Worm (Caenorhabditis elegans) whole organism, young adult: ENCODE measurements around the gene ZK354.7.

ENCODE experiments used
- B0035.1 ChIP-seq: sonication (generic microtip); optimal IDR thresholded peaks from 2 replicates; lab custom pipeline; 2016; ENCODE audit warnings: missing genetic modification characterization, mild to moderate bottlenecking, missing compliant biosample characterization, missing genotype, missing genetic modification reagents
- D2030.7 ChIP-seq: fragments of 200-800 bp; sonication (Bioruptor generic); IDR thresholded peaks from 2 replicates; pipeline ENCODE4 v1.3.6; 2022; ENCODE audit warnings: missing genetic modification reagents, missing genetic modification characterization, missing compliant biosample characterization
- F23B12.7 ChIP-seq: sonication (generic microtip); optimal IDR thresholded peaks from 2 replicates; lab custom pipeline; 2017; ENCODE audit warnings: missing genetic modification characterization, mild to moderate bottlenecking, missing compliant biosample characterization, antibody characterized with exemption, moderate library complexity; ENCODE audit not compliant: insufficient read depth
- F52B5.7 ChIP-seq: sonication (generic microtip); optimal IDR thresholded peaks from 2 replicates; lab custom pipeline; 2016; ENCODE audit warnings: mild to moderate bottlenecking, missing genetic modification characterization, missing compliant biosample characterization
- F57C9.4 ChIP-seq: sonication (generic microtip); optimal IDR thresholded peaks from 2 replicates; lab custom pipeline; 2017; ENCODE audit warnings: mild to moderate bottlenecking, missing genetic modification characterization, missing compliant biosample characterization
- K12H6.12 ChIP-seq: fragments of 200-800 bp; sonication (Bioruptor generic); optimal IDR thresholded peaks from 2 replicates; lab custom pipeline; 2018; ENCODE audit warnings: mild to moderate bottlenecking, missing genetic modification characterization, missing compliant biosample characterization
- T26A5.8 ChIP-seq: sonication (generic microtip); optimal IDR thresholded peaks from 2 replicates; lab custom pipeline; 2016; ENCODE audit warnings: missing genetic modification characterization, missing compliant biosample characterization
- Y53F4B.3 ChIP-seq: fragments of 200-800 bp; sonication (Bioruptor generic); IDR thresholded peaks from 2 replicates; pipeline ENCODE4 v1.3.6; 2022; ENCODE audit warnings: missing genetic modification reagents, missing genetic modification characterization, missing compliant biosample characterization
- Y95B8A.8 ChIP-seq: fragments of 200-800 bp; sonication (Bioruptor generic); IDR thresholded peaks from 2 replicates; pipeline ENCODE4 v1.3.6; 2022; ENCODE audit warnings: missing genetic modification reagents, missing genetic modification characterization, missing compliant biosample characterization
- aptf-2 ChIP-seq: fragments of 200-800 bp; sonication (Bioruptor generic); conservative IDR thresholded peaks from 2 replicates; pipeline ENCODE4 v1.3.6; 2022; ENCODE audit warnings: missing genetic modification reagents, missing genetic modification characterization, missing compliant biosample characterization
- attf-3 ChIP-seq: fragments of 200-800 bp; sonication (Bioruptor generic); conservative IDR thresholded peaks from 2 replicates; pipeline ENCODE4 v1.3.6; 2022; ENCODE audit warnings: missing genetic modification reagents, missing genetic modification characterization, missing compliant biosample characterization
- ccch-3 ChIP-seq: fragments of 200-800 bp; sonication (Bioruptor generic); optimal IDR thresholded peaks from 2 replicates; lab custom pipeline; 2018; ENCODE audit warnings: mild to moderate bottlenecking, missing genetic modification characterization, missing compliant biosample characterization
- cebp-1 ChIP-seq, 2 experiments: fragments of 200-800 bp in 1 of 2; sonication (Bioruptor generic) in 1 of 2; sonication (generic microtip) in 1 of 2; IDR thresholded peaks in 1 of 2; optimal IDR thresholded peaks in 1 of 2; 2 replicates each; pipeline versions ENCODE4 v1.3.6 to Lab custom; 2017 to 2022; ENCODE audit warnings: missing compliant biosample characterization in 2 of 2, missing genetic modification characterization in 2 of 2, mild to moderate bottlenecking in 1 of 2, missing genetic modification reagents in 1 of 2, moderate library complexity in 1 of 2
- ceh-58 ChIP-seq: fragments of 200-800 bp; sonication (Bioruptor generic); IDR thresholded peaks from 2 replicates; pipeline ENCODE4 v1.3.6; 2022; ENCODE audit warnings: missing genetic modification characterization, missing compliant biosample characterization
- die-1 ChIP-seq: sonication (generic microtip); optimal IDR thresholded peaks from 2 replicates; lab custom pipeline; 2016; ENCODE audit warnings: missing genotype, mild to moderate bottlenecking, missing genetic modification characterization, missing compliant biosample characterization
- ekl-4 ChIP-seq: fragments of 200-800 bp; sonication (Bioruptor generic); IDR thresholded peaks from 2 replicates; pipeline ENCODE4 v1.3.6; 2022; ENCODE audit warnings: missing genetic modification reagents, missing genetic modification characterization, missing compliant biosample characterization
- ets-4 ChIP-seq: fragments of 200-800 bp; sonication (Bioruptor generic); optimal IDR thresholded peaks from 2 replicates; lab custom pipeline; 2018; ENCODE audit warnings: mild to moderate bottlenecking, missing genetic modification characterization, missing compliant biosample characterization
- gei-17 ChIP-seq: fragments of 200-800 bp; sonication (Bioruptor generic); optimal IDR thresholded peaks from 2 replicates; lab custom pipeline; 2018; ENCODE audit warnings: mild to moderate bottlenecking, missing genetic modification characterization, missing compliant biosample characterization
- lin-35 ChIP-seq, 3 experiments: fragments of 150-350 bp in 2 of 3; sonication (generic microtip) in 1 of 3; optimal IDR thresholded peaks; 2 replicates each; lab custom pipeline; 2014 to 2018; ENCODE audit warnings: missing biosample characterization in 3 of 3, missing genetic modification characterization in 3 of 3, missing genetic modification reagents in 3 of 3
- lin-54 ChIP-seq: fragments of 200-800 bp; sonication (Bioruptor generic); optimal IDR thresholded peaks from 2 replicates; lab custom pipeline; 2018; ENCODE audit warnings: mild to moderate bottlenecking, missing genetic modification characterization, missing compliant biosample characterization
- lsy-27 ChIP-seq: sonication (generic microtip); optimal IDR thresholded peaks from 2 replicates; lab custom pipeline; 2017; ENCODE audit warnings: missing genetic modification characterization, mild to moderate bottlenecking, missing compliant biosample characterization, antibody characterized with exemption, missing genotype, borderline replicate concordance; ENCODE audit not compliant: insufficient read depth
- madf-10 ChIP-seq: sonication (generic microtip); optimal IDR thresholded peaks from 2 replicates; lab custom pipeline; 2016; ENCODE audit warnings: mild to moderate bottlenecking, missing genetic modification characterization, missing compliant biosample characterization
- mel-28 ChIP-seq: sonication (generic microtip); optimal IDR thresholded peaks from 2 replicates; lab custom pipeline; 2016; ENCODE audit warnings: borderline replicate concordance, mild to moderate bottlenecking, missing genetic modification characterization, missing compliant biosample characterization
- mxl-1 ChIP-seq: sonication (generic microtip); optimal IDR thresholded peaks from 2 replicates; lab custom pipeline; 2016; ENCODE audit warnings: missing genetic modification characterization, missing compliant biosample characterization
- nfyb-1 ChIP-seq: fragments of 200-800 bp; sonication (Bioruptor generic); IDR thresholded peaks from 2 replicates; pipeline ENCODE4 v1.3.6; 2022; ENCODE audit warnings: missing genetic modification reagents, missing genetic modification characterization, missing compliant biosample characterization
- nhr-179 ChIP-seq: sonication (generic microtip); optimal IDR thresholded peaks from 2 replicates; lab custom pipeline; 2016; ENCODE audit warnings: mild to moderate bottlenecking, missing genetic modification characterization, missing compliant biosample characterization
- nhr-27 ChIP-seq: fragments of 200-800 bp; sonication (Bioruptor generic); optimal IDR thresholded peaks from 2 replicates; lab custom pipeline; 2018; ENCODE audit warnings: mild to moderate bottlenecking, missing genetic modification characterization, moderate library complexity, missing compliant biosample characterization
- nhr-80 ChIP-seq: sonication (generic microtip); optimal IDR thresholded peaks from 2 replicates; lab custom pipeline; 2016; ENCODE audit warnings: missing genetic modification characterization, missing compliant biosample characterization
- nhr-90 ChIP-seq: sonication (generic microtip); optimal IDR thresholded peaks from 2 replicates; lab custom pipeline; 2016; ENCODE audit warnings: missing genotype, mild to moderate bottlenecking, missing genetic modification characterization, missing compliant biosample characterization
- pbrm-1 ChIP-seq: fragments of 200-800 bp; sonication (Bioruptor generic); IDR thresholded peaks from 2 replicates; pipeline ENCODE4 v1.3.6; 2022; ENCODE audit warnings: missing genetic modification reagents, missing genetic modification characterization, missing compliant biosample characterization
- rcor-1 ChIP-seq: fragments of 200-800 bp; sonication (Bioruptor generic); IDR thresholded peaks from 2 replicates; pipeline ENCODE4 v1.3.6; 2022; ENCODE audit warnings: missing genetic modification reagents, missing genetic modification characterization, missing compliant biosample characterization
- rpc-1 ChIP-seq, 2 experiments: fragments of 150-350 bp in 1 of 2; sonication (generic microtip) in 1 of 2; optimal IDR thresholded peaks; 2 replicates each; lab custom pipeline; 2014 to 2018; ENCODE audit warnings: missing biosample characterization in 1 of 2, missing genetic modification characterization in 1 of 2, missing genetic modification reagents in 1 of 2, missing genotype in 1 of 2
- sdz-38 ChIP-seq: sonication (generic microtip); optimal IDR thresholded peaks from 2 replicates; lab custom pipeline; 2016; ENCODE audit warnings: missing genotype, missing genetic modification characterization, missing compliant biosample characterization
- snpc-1.1 ChIP-seq: sonication (generic microtip); optimal IDR thresholded peaks from 2 replicates; lab custom pipeline; 2017; ENCODE audit warnings: missing genetic modification characterization, mild to moderate bottlenecking, missing compliant biosample characterization, antibody characterized with exemption, moderate library complexity, missing genotype, missing genetic modification reagents; ENCODE audit not compliant: insufficient read depth
- snpc-3.4 ChIP-seq: sonication (generic microtip); optimal IDR thresholded peaks from 2 replicates; lab custom pipeline; 2017; ENCODE audit warnings: missing genetic modification characterization, mild to moderate bottlenecking, missing compliant biosample characterization, antibody characterized with exemption, moderate library complexity, missing genotype, missing genetic modification reagents
- snpc-4 ChIP-seq, 5 experiments: fragments of 150-350 bp in 1 of 5; sonication (generic microtip) in 4 of 5; optimal IDR thresholded peaks; 2 replicates each; lab custom pipeline; 2014 to 2018; ENCODE audit warnings: missing genetic modification characterization in 5 of 5, missing biosample characterization in 3 of 5, antibody characterized with exemption in 2 of 5, mild to moderate bottlenecking in 2 of 5, missing compliant biosample characterization in 2 of 5, missing genotype in 2 of 5, moderate library complexity in 2 of 5, missing genetic modification reagents in 1 of 5
- tbx-9 ChIP-seq: sonication (generic microtip); optimal IDR thresholded peaks from 2 replicates; lab custom pipeline; 2016; ENCODE audit warnings: borderline replicate concordance, missing genetic modification characterization, inconsistent platforms, missing compliant biosample characterization
- zfh-2 ChIP-seq: fragments of 200-800 bp; sonication (Bioruptor generic); conservative IDR thresholded peaks from 2 replicates; pipeline ENCODE4 v1.3.6; 2022; ENCODE audit warnings: missing genetic modification reagents, missing genetic modification characterization, missing compliant biosample characterization
- ztf-18 ChIP-seq: sonication (generic microtip); optimal IDR thresholded peaks from 2 replicates; lab custom pipeline; 2016; ENCODE audit warnings: missing genotype, mild to moderate bottlenecking, missing genetic modification characterization, missing compliant biosample characterization
- ztf-28 ChIP-seq: fragments of 200-800 bp; sonication (Bioruptor generic); IDR thresholded peaks from 2 replicates; pipeline ENCODE4 v1.3.6; 2022; ENCODE audit warnings: missing genetic modification reagents, missing genetic modification characterization, missing compliant biosample characterization
- ztf-3 ChIP-seq: fragments of 200-800 bp; sonication (Bioruptor generic); optimal IDR thresholded peaks from 2 replicates; lab custom pipeline; 2018; ENCODE audit warnings: mild to moderate bottlenecking, missing genetic modification characterization, missing compliant biosample characterization
- ztf-6 ChIP-seq: fragments of 200-800 bp; sonication (Bioruptor generic); IDR thresholded peaks from 2 replicates; pipeline ENCODE4 v1.3.6; 2022; ENCODE audit warnings: missing genetic modification reagents, missing genetic modification characterization, missing compliant biosample characterization

ZK354.7 gene

DNA sequence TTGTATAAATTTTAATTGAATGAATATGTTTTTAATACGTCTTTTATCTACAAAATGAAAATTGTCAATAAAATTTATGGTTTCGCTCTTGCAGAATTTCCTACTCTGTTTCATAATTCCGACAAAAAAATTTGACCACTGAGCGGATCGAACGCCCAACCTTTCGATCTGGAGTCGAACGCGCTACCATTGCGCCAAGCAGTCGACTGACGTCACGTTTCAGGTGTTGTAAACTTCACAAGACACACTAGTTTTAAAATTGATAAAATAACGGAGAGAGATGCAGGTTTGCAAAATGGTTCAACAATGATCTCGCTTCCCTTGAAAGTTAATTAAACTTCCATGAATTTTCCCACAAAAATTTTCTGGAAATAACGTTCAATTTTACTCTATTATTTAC lies 41.2 kb upstream of the ZK354.7 start (continued):
- TF ChIP-seq Y95B8A.8 (GFP tag; lab: Robert Waterston, UW): 0 out of 2 replicates have a peak, but pooled peaks have one; percentile 24
- TF ChIP-seq lin-54 (GFP tag; lab: Kevin White, UChicago): peak; percentile 41
- TF ChIP-seq nhr-27 (tag; lab: Kevin White, UChicago): no peak
- no peak for TF ChIP-seq snpc-3.4 (tag; lab: Kevin White, UChicago)
- no peak for TF ChIP-seq T26A5.8 (tag; lab: Kevin White, UChicago)
- no peak for TF ChIP-seq B0035.1 (tag; lab: Kevin White, UChicago)
- peak; percentile 30 for TF ChIP-seq ztf-18 (tag; lab: Kevin White, UChicago)
- no peak for TF ChIP-seq gei-17
- TF ChIP-seq die-1 (tag; lab: Kevin White, UChicago): peak; percentile 47
- TF ChIP-seq rpc-1 (optimal IDR thresholded peaks at IDR 0.05; lab: Kevin White, UChicago): peak; percentile 55
- peak; percentile 79 for TF ChIP-seq rpc-1 (tag; optimal IDR thresholded peaks at IDR 0.05; lab: Kevin White, UChicago)
- TF ChIP-seq F52B5.7 (tag; lab: Kevin White, UChicago): no peak
- TF ChIP-seq madf-10 (tag; lab: Kevin White, UChicago): no peak
- no peak for TF ChIP-seq zfh-2 (GFP tag; lab: Robert Waterston, UW)
- TF ChIP-seq mel-28: no peak
- TF ChIP-seq nfyb-1 (GFP tag; lab: Robert Waterston, UW): 0 out of 2 replicates have a peak, but pooled peaks have one; percentile 36
- peak; percentile 45 for TF ChIP-seq F23B12.7 (tag; lab: Kevin White, UChicago)
- TF ChIP-seq snpc-1.1 (tag; lab: Kevin White, UChicago): peak; percentile 87
- TF ChIP-seq nhr-179 (tag; lab: Kevin White, UChicago): no peak
- TF ChIP-seq aptf-2: no peak
- no peak for TF ChIP-seq ets-4 (GFP tag; lab: Kevin White, UChicago)
- TF ChIP-seq cebp-1 (GFP tag; IDR thresholded peaks at IDR 0.05; lab: Robert Waterston, UW): no peak
- TF ChIP-seq cebp-1 (tag; optimal IDR thresholded peaks at IDR 0.05; lab: Kevin White, UChicago): no peak
- no peak for TF ChIP-seq ztf-28 (GFP tag; lab: Robert Waterston, UW)
- TF ChIP-seq mxl-1 (tag; lab: Kevin White, UChicago): no peak
- TF ChIP-seq sdz-38 (tag; lab: Kevin White, UChicago): no peak
- TF ChIP-seq ccch-3: no peak
- peak; percentile 83 for TF ChIP-seq snpc-4 (GFP tag; optimal IDR thresholded peaks at IDR 0.05; lab: Kevin White, UChicago)
- peak; percentile 71 to 93 (median 90) for TF ChIP-seq snpc-4 (tag; optimal IDR thresholded peaks at IDR 0.05; lab: Kevin White, UChicago)
- no peak for TF ChIP-seq K12H6.12 (tag; lab: Kevin White, UChicago)
- TF ChIP-seq nhr-90 (tag; lab: Kevin White, UChicago): peak; percentile 4
- TF ChIP-seq lsy-27 (tag; lab: Kevin White, UChicago): no peak
- TF ChIP-seq rcor-1: no peak
- TF ChIP-seq Y53F4B.3 (GFP tag; lab: Robert Waterston, UW): no peak
- no peak for TF ChIP-seq tbx-9 (tag; lab: Kevin White, UChicago)
- no peak for TF ChIP-seq ztf-3 (GFP tag; lab: Kevin White, UChicago)
- no peak for TF ChIP-seq ztf-6 (GFP tag; lab: Robert Waterston, UW)

DNA sequence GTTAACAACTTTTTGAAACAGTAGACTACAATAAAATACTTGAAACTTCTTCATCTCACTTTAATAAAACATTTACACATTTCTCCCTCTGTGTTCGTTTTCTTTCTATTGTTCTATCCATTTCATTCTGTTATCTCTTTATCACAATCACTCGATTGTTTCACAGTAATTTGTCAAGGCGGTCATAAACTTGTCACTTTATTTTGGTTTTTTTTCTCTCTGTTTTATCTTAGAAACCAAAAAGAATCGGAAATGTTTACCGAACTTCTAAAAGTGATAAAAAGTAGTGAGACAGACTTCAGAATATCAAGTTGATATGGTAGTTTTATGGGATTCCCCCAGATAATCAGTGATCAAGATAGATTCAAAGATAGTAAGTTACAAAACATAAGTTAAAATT lies 36.3 kb upstream of the ZK354.7 start, which contains the start of gene Y4C6B.2:
Y4C6B.2 (plus strand) TSS at position 320 of the 400 bp plus-strand sequence.
- TF ChIP-seq aptf-2 (no peak), ccch-3 (no peak), attf-3 (GFP tag; lab: Robert Waterston, UW) (no peak), F57C9.4 (tag; lab: Kevin White, UChicago) (no peak), lsy-27 (tag; lab: Kevin White, UChicago) (no peak), ekl-4 (GFP tag; lab: Robert Waterston, UW) (no peak), lin-35 (GFP tag; optimal IDR thresholded peaks at IDR 0.05; lab: Kevin White, UChicago) (no peak), nhr-80 (tag; lab: Kevin White, UChicago) (no peak), D2030.7 (GFP tag; lab: Robert Waterston, UW) (no peak), ceh-58 (GFP tag; lab: Robert Waterston, UW) (no peak), pbrm-1 (no peak)
